Worm (Caenorhabditis elegans) whole organism, early embryonic: ENCODE results near the gene K11D12.13.

Source experiments
- B0310.2 ChIP-seq: sonication (generic microtip); optimal IDR thresholded peaks from 2 replicates; lab custom pipeline; 2016; ENCODE audit warnings: mild to moderate bottlenecking, missing genetic modification characterization, missing compliant biosample characterization
- F13C5.2 ChIP-seq: sonication (generic microtip); optimal IDR thresholded peaks from 2 replicates; lab custom pipeline; 2017; ENCODE audit warnings: mild to moderate bottlenecking, missing genetic modification characterization, inconsistent platforms, missing compliant biosample characterization
- aly-1 ChIP-seq: sonication (generic microtip); optimal IDR thresholded peaks from 2 replicates; lab custom pipeline; 2016; ENCODE audit warnings: missing genetic modification characterization, missing compliant biosample characterization
- ama-1 ChIP-seq: fragments of 150-350 bp; optimal IDR thresholded peaks from 2 replicates; lab custom pipeline; 2014
- ceh-13 ChIP-seq: fragments of 200-800 bp; sonication (Bioruptor generic); optimal IDR thresholded peaks from 2 replicates; lab custom pipeline; 2018; ENCODE audit warnings: mild to moderate bottlenecking, missing genetic modification characterization, missing compliant biosample characterization
- ceh-36 ChIP-seq: sonication (generic microtip); optimal IDR thresholded peaks from 2 replicates; lab custom pipeline; 2016; ENCODE audit warnings: missing genetic modification characterization, inconsistent platforms, missing compliant biosample characterization
- ets-7 ChIP-seq: sonication (generic microtip); optimal IDR thresholded peaks from 2 replicates; lab custom pipeline; 2016; ENCODE audit warnings: missing genotype, missing genetic modification characterization, missing compliant biosample characterization
- flt-1 ChIP-seq: fragments of 200-800 bp; sonication (Bioruptor generic); IDR thresholded peaks from 2 replicates; pipeline ENCODE4 v1.3.6; 2022; ENCODE audit warnings: missing genetic modification characterization, missing compliant biosample characterization
- hmbx-1 ChIP-seq: sonication (generic microtip); optimal IDR thresholded peaks from 2 replicates; lab custom pipeline; 2016; ENCODE audit warnings: mild to moderate bottlenecking, missing genetic modification characterization, missing compliant biosample characterization
- hmg-4 ChIP-seq: fragments of 200-800 bp; sonication (Bioruptor generic); optimal IDR thresholded peaks from 2 replicates; lab custom pipeline; 2018; ENCODE audit warnings: mild to moderate bottlenecking, missing genetic modification characterization, missing compliant biosample characterization
- hnd-1 ChIP-seq: sonication (generic microtip); optimal IDR thresholded peaks from 2 replicates; lab custom pipeline; 2016; ENCODE audit warnings: missing genetic modification characterization, missing compliant biosample characterization
- pes-1 ChIP-seq: fragments of 200-800 bp; sonication (Bioruptor generic); IDR thresholded peaks from 2 replicates; pipeline ENCODE4 v1.3.6; 2022; ENCODE audit warnings: missing genetic modification reagents, missing genetic modification characterization, missing compliant biosample characterization
- scrt-1 ChIP-seq: fragments of 200-800 bp; sonication (Bioruptor generic); IDR thresholded peaks from 2 replicates; pipeline ENCODE4 v1.3.6; 2022; ENCODE audit warnings: missing genetic modification characterization, missing compliant biosample characterization
- sea-1 ChIP-seq: fragments of 200-800 bp; sonication (Bioruptor generic); conservative IDR thresholded peaks from 2 replicates; pipeline ENCODE4 v1.3.6; 2022; ENCODE audit warnings: missing genetic modification characterization, missing compliant biosample characterization
- tbx-11 ChIP-seq: fragments of 200-800 bp; sonication (Bioruptor generic); IDR thresholded peaks from 2 replicates; pipeline ENCODE4 v1.3.6; 2022; ENCODE audit warnings: missing genetic modification characterization, missing compliant biosample characterization
- tbx-37 ChIP-seq: fragments of 200-800 bp; sonication (Bioruptor generic); conservative IDR thresholded peaks from 2 replicates; pipeline ENCODE4 v1.3.6; 2022; ENCODE audit warnings: missing genetic modification reagents, missing genetic modification characterization, missing compliant biosample characterization
- tra-4 ChIP-seq: sonication (generic microtip); optimal IDR thresholded peaks from 2 replicates; lab custom pipeline; 2017; ENCODE audit warnings: missing genetic modification characterization, missing compliant biosample characterization

Gene K11D12.13

ce11 chrV:5075343-5075742 is 42.1 kb downstream of the K11D12.13 start:
- TF ChIP-seq tbx-11 (GFP tag; lab: Robert Waterston, UW): peak; percentile 88
- TF ChIP-seq sea-1: peak; percentile 83
- TF ChIP-seq tbx-37: peak; percentile 81

DNA sequence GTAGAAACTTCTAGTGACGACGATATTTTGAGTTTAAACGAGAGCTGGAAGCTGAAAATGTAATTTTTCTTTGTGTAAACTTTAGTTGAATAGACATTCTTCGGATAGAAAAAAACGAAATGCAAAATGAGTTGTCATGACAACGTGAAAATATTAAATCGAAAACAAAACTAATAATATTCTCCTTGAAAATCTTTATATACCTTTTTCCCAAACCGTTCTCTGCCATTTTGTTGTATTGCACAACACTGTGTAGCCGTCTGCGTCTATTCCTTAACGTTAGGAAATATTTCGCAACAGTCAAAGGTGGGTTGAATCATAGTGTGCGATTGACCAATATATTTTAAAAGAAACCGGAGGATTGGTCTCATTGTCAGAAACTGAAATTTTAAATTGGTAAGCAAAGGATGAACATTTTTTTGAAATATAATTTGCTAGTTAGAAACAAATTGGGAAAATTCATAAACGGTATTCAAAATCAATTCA is 47.7 kb downstream of the K11D12.13 start, which contains the start of gene Y58A7A.3:
Gene Y58A7A.3 (minus strand): TSS at position 51 of the 486 bp plus-strand sequence.
- TF ChIP-seq ama-1 (lab: Kevin White, UChicago) (no peak), tbx-37 (no peak), ets-7 (tag; lab: Kevin White, UChicago) (no peak), ceh-13 (GFP tag; lab: Kevin White, UChicago) (no peak), flt-1 (GFP tag; lab: Robert Waterston, UW) (no peak), hmg-4 (GFP tag; lab: Kevin White, UChicago) (no peak), sea-1 (no peak), hmbx-1 (no peak), aly-1 (tag; lab: Kevin White, UChicago) (no peak), scrt-1 (GFP tag; lab: Robert Waterston, UW) (no peak), B0310.2 (tag; lab: Kevin White, UChicago) (no peak), pes-1 (GFP tag; lab: Robert Waterston, UW) (no peak), tbx-11 (GFP tag; lab: Robert Waterston, UW) (no peak), hnd-1 (no peak), ceh-36 (tag; lab: Kevin White, UChicago) (no peak), F13C5.2 (tag; lab: Kevin White, UChicago) (no peak), tra-4 (tag; lab: Kevin White, UChicago) (no peak)
